Fruit fly (Drosophila melanogaster) S2 (cell line): ENCODE results near the gene RhoGAP5A.

ENCODE experiments used
- CG8478 ChIP-seq: fragments of >200 bp; optimal IDR thresholded peaks from 2 replicates; lab custom pipeline; 2018
- CTCF ChIP-seq, 2 experiments: fragments of >200 bp; optimal IDR thresholded peaks; 2 replicates each; lab custom pipeline; 2018

dm6 chrX:5614367-5614766 is 4.2 kb downstream of the RhoGAP5A start, which contains the start of gene CG34435:
- no peak for TF ChIP-seq CTCF (optimal IDR thresholded peaks at IDR 0.05; lab: Kevin White, UChicago)
- no peak for TF ChIP-seq CG8478 (lab: Kevin White, UChicago)
